Fruit fly (Drosophila melanogaster): ENCODE data around the gene TfIIA-L.

dm6 chr3R:27247892-27248291 lies 3.0 kb upstream of the TfIIA-L start, which contains the start of gene CG5984:
- no peak for TF ChIP-seq CTCF (optimal IDR thresholded peaks at IDR 0.05)
- no peak for TF ChIP-seq CG8478 (optimal IDR thresholded peaks at IDR 0.05)
